Worm (Caenorhabditis elegans) whole organism, L4 larva: ENCODE results near the gene spat-1.

Experiments
- F37D6.2 ChIP-seq: sonication (generic microtip); optimal IDR thresholded peaks from 2 replicates; lab custom pipeline; 2016; ENCODE audit warnings: mild to moderate bottlenecking, missing genetic modification characterization, missing compliant biosample characterization
- T20F7.1 ChIP-seq: fragments of 200-800 bp; sonication (Bioruptor generic); optimal IDR thresholded peaks from 2 replicates; lab custom pipeline; 2018; ENCODE audit warnings: mild to moderate bottlenecking, missing genetic modification characterization, missing compliant biosample characterization
- Y105C5A.15 ChIP-seq: fragments of 200-800 bp; sonication (Bioruptor generic); IDR thresholded peaks from 2 replicates; pipeline ENCODE4 v1.3.6; 2022; ENCODE audit warnings: missing genetic modification characterization, missing compliant biosample characterization
- Y48G9A.11 ChIP-seq: fragments of 200-800 bp; sonication (Bioruptor generic); IDR thresholded peaks from 2 replicates; pipeline ENCODE4 v1.3.6; 2022; ENCODE audit warnings: missing genetic modification reagents, missing genetic modification characterization, missing compliant biosample characterization
- Y5F2A.4 ChIP-seq: fragments of 200-800 bp; sonication (Bioruptor generic); optimal IDR thresholded peaks from 2 replicates; lab custom pipeline; 2018; ENCODE audit warnings: mild to moderate bottlenecking, missing genetic modification characterization, missing compliant biosample characterization
- ZK337.2 ChIP-seq: fragments of 200-800 bp; sonication (Bioruptor generic); IDR thresholded peaks from 2 replicates; pipeline ENCODE4 v1.3.6; 2022; ENCODE audit warnings: missing genetic modification reagents, missing genetic modification characterization, missing compliant biosample characterization
- aha-1 ChIP-seq: fragments of 150-350 bp; peaks from one replicate; lab custom pipeline; 2014; ENCODE audit warnings: missing biosample characterization, missing genetic modification characterization
- arid-1 ChIP-seq: fragments of 200-800 bp; sonication (Bioruptor generic); conservative IDR thresholded peaks from 2 replicates; pipeline ENCODE4 v1.3.6; 2022; ENCODE audit warnings: missing genetic modification reagents, missing genetic modification characterization, missing compliant biosample characterization
- attf-4 ChIP-seq: sonication (generic microtip); optimal IDR thresholded peaks from 3 replicates; lab custom pipeline; 2017; ENCODE audit warnings: missing biosample characterization, missing genetic modification characterization
- ceh-20 ChIP-seq: fragments of 200-800 bp; sonication (Bioruptor generic); IDR thresholded peaks from 2 replicates; pipeline ENCODE4 v1.3.6; 2022; ENCODE audit warnings: missing genetic modification reagents, missing genetic modification characterization, missing compliant biosample characterization
- ceh-44 ChIP-seq: fragments of 200-800 bp; sonication (Bioruptor generic); IDR thresholded peaks from 2 replicates; pipeline ENCODE4 v1.3.6; 2022; ENCODE audit warnings: missing genetic modification reagents, missing genetic modification characterization, missing compliant biosample characterization
- ceh-82 ChIP-seq: sonication (generic microtip); optimal IDR thresholded peaks from 2 replicates; lab custom pipeline; 2017; ENCODE audit warnings: missing biosample characterization, missing genetic modification characterization
- ces-1 ChIP-seq: fragments of 150-350 bp; sonication (generic microtip); optimal IDR thresholded peaks from 4 replicates; lab custom pipeline; 2014; ENCODE audit warnings: missing biosample characterization, missing genetic modification reagents, missing genetic modification characterization
- cey-2 ChIP-seq: sonication (generic microtip); optimal IDR thresholded peaks from 3 replicates; lab custom pipeline; 2017; ENCODE audit warnings: missing genetic modification characterization, mild to moderate bottlenecking, missing compliant biosample characterization, antibody characterized with exemption, borderline replicate concordance; ENCODE audit not compliant: insufficient read depth
- daf-16 ChIP-seq, 3 experiments: sonication (generic microtip); optimal IDR thresholded peaks; 2 replicates each; lab custom pipeline; 2016 to 2017; ENCODE audit warnings: missing genetic modification characterization in 3 of 3, missing genetic modification reagents in 3 of 3, mild to moderate bottlenecking in 2 of 3, missing compliant biosample characterization in 2 of 3, missing biosample characterization in 1 of 3, moderate library complexity in 1 of 3
- daf-19 ChIP-seq: fragments of 200-800 bp; sonication (Bioruptor generic); conservative IDR thresholded peaks from 2 replicates; pipeline ENCODE4 v1.3.6; 2022; ENCODE audit warnings: missing genetic modification characterization, missing compliant biosample characterization
- dmd-6 ChIP-seq: fragments of 200-800 bp; sonication (Bioruptor generic); IDR thresholded peaks from 2 replicates; pipeline ENCODE4 v1.3.6; 2022; ENCODE audit warnings: missing genetic modification reagents, missing genetic modification characterization, missing compliant biosample characterization
- dmd-9 ChIP-seq: fragments of 200-800 bp; sonication (Bioruptor generic); IDR thresholded peaks from 2 replicates; pipeline ENCODE4 v1.3.6; 2022; ENCODE audit warnings: missing genetic modification reagents, missing genetic modification characterization, missing compliant biosample characterization
- dpl-1 ChIP-seq: fragments of 150-350 bp; optimal IDR thresholded peaks from 2 replicates; lab custom pipeline; 2014; ENCODE audit warnings: missing biosample characterization, missing genetic modification reagents, missing genetic modification characterization
- dve-1 ChIP-seq: sonication (generic microtip); optimal IDR thresholded peaks from 2 replicates; lab custom pipeline; 2017; ENCODE audit warnings: antibody characterized with exemption, mild to moderate bottlenecking, missing genetic modification characterization, missing compliant biosample characterization; ENCODE audit not compliant: insufficient read depth
- egl-27 ChIP-seq: sonication (generic microtip); optimal IDR thresholded peaks from 3 replicates; lab custom pipeline; 2017; ENCODE audit warnings: missing biosample characterization, missing genetic modification reagents, missing genetic modification characterization
- hlh-11 ChIP-seq: fragments of 200-800 bp; sonication (Bioruptor generic); optimal IDR thresholded peaks from 2 replicates; lab custom pipeline; 2018; ENCODE audit warnings: mild to moderate bottlenecking, missing genetic modification characterization, missing compliant biosample characterization
- hlh-30 ChIP-seq: sonication (generic microtip); optimal IDR thresholded peaks from 2 replicates; lab custom pipeline; 2017; ENCODE audit warnings: antibody characterized with exemption, mild to moderate bottlenecking, missing genetic modification characterization, missing compliant biosample characterization; ENCODE audit not compliant: insufficient read depth
- hmg-1.1 ChIP-seq: fragments of 200-800 bp; sonication (Bioruptor generic); IDR thresholded peaks from 2 replicates; pipeline ENCODE4 v1.3.6; 2022; ENCODE audit warnings: missing genetic modification reagents, missing genetic modification characterization, missing compliant biosample characterization
- lin-1 ChIP-seq: fragments of 200-800 bp; sonication (Bioruptor generic); IDR thresholded peaks from 2 replicates; pipeline ENCODE4 v1.3.6; 2022; ENCODE audit warnings: missing genetic modification reagents, missing genetic modification characterization, missing compliant biosample characterization
- lin-13 ChIP-seq: fragments of 150-350 bp; optimal IDR thresholded peaks from 2 replicates; lab custom pipeline; 2014; ENCODE audit warnings: missing biosample characterization, missing genetic modification reagents, missing genetic modification characterization
- lin-29 ChIP-seq: fragments of 200-800 bp; sonication (Bioruptor generic); IDR thresholded peaks from 2 replicates; pipeline ENCODE4 v1.3.6; 2022; ENCODE audit warnings: missing genetic modification reagents, missing genetic modification characterization, missing compliant biosample characterization
- lin-38 ChIP-seq: fragments of 200-800 bp; sonication (Bioruptor generic); IDR thresholded peaks from 2 replicates; pipeline ENCODE4 v1.3.6; 2022; ENCODE audit warnings: missing genetic modification reagents, missing genetic modification characterization, missing compliant biosample characterization
- lin-39 ChIP-seq: fragments of 150-350 bp; optimal IDR thresholded peaks from 2 replicates; lab custom pipeline; 2014; ENCODE audit warnings: missing biosample characterization, missing genetic modification reagents, missing genetic modification characterization
- lir-3 ChIP-seq: sonication (generic microtip); optimal IDR thresholded peaks from 2 replicates; lab custom pipeline; 2016; ENCODE audit warnings: mild to moderate bottlenecking, missing genetic modification characterization, missing compliant biosample characterization
- mdl-1 ChIP-seq, 2 experiments: fragments of 150-350 bp in 1 of 2; sonication (generic microtip) in 1 of 2; optimal IDR thresholded peaks; 2 replicates each; lab custom pipeline; 2014 to 2017; ENCODE audit warnings: missing biosample characterization in 2 of 2, missing genetic modification characterization in 2 of 2
- mep-1 ChIP-seq: fragments of 150-350 bp; sonication (generic microtip); optimal IDR thresholded peaks from 3 replicates; lab custom pipeline; 2014; ENCODE audit warnings: missing biosample characterization, missing genetic modification characterization
- mxl-2 ChIP-seq: fragments of 200-800 bp; sonication (Bioruptor generic); conservative IDR thresholded peaks from 2 replicates; pipeline ENCODE4 v1.3.6; 2022; ENCODE audit warnings: missing genetic modification reagents, missing genetic modification characterization, missing compliant biosample characterization
- mxl-3 ChIP-seq: fragments of 200-800 bp; sonication (Bioruptor generic); optimal IDR thresholded peaks from 2 replicates; lab custom pipeline; 2018; ENCODE audit warnings: mild to moderate bottlenecking, missing genetic modification characterization, missing compliant biosample characterization
- nhr-102 ChIP-seq: sonication (generic microtip); optimal IDR thresholded peaks from 2 replicates; lab custom pipeline; 2016; ENCODE audit warnings: mild to moderate bottlenecking, missing genetic modification characterization, moderate library complexity, missing compliant biosample characterization
- nhr-111 ChIP-seq: fragments of 200-800 bp; sonication (Bioruptor generic); optimal IDR thresholded peaks from 2 replicates; lab custom pipeline; 2018; ENCODE audit warnings: mild to moderate bottlenecking, missing genetic modification characterization, missing compliant biosample characterization
- nhr-42 ChIP-seq: fragments of 200-800 bp; sonication (Bioruptor generic); IDR thresholded peaks from 2 replicates; pipeline ENCODE4 v1.3.6; 2022; ENCODE audit warnings: missing genetic modification characterization, missing compliant biosample characterization
- nhr-48 ChIP-seq: sonication (generic microtip); optimal IDR thresholded peaks from 2 replicates; lab custom pipeline; 2016; ENCODE audit warnings: mild to moderate bottlenecking, missing genetic modification characterization, missing compliant biosample characterization
- php-3 ChIP-seq: fragments of 200-800 bp; sonication (Bioruptor generic); IDR thresholded peaks from 2 replicates; pipeline ENCODE4 v1.3.6; 2022; ENCODE audit warnings: missing genetic modification reagents, missing genetic modification characterization, missing compliant biosample characterization
- pqm-1 ChIP-seq: sonication (generic microtip); optimal IDR thresholded peaks from 2 replicates; lab custom pipeline; 2017; ENCODE audit warnings: missing biosample characterization, missing genetic modification characterization
- rbr-2 ChIP-seq: sonication (generic microtip); optimal IDR thresholded peaks from 2 replicates; lab custom pipeline; 2016; ENCODE audit warnings: missing genotype, missing genetic modification characterization, missing compliant biosample characterization
- saeg-2 ChIP-seq: fragments of 200-800 bp; sonication (Bioruptor generic); IDR thresholded peaks from 2 replicates; pipeline ENCODE4 v1.3.6; 2022; ENCODE audit warnings: missing genetic modification reagents, missing genetic modification characterization, missing compliant biosample characterization
- skn-1 ChIP-seq: fragments of 150-350 bp; optimal IDR thresholded peaks from 2 replicates; lab custom pipeline; 2014; ENCODE audit warnings: missing biosample characterization, missing genetic modification characterization
- spr-1 ChIP-seq: sonication (generic microtip); optimal IDR thresholded peaks from 2 replicates; lab custom pipeline; 2016; ENCODE audit warnings: mild to moderate bottlenecking, missing genetic modification characterization, missing compliant biosample characterization
- tag-97 ChIP-seq: fragments of 200-800 bp; sonication (Bioruptor generic); IDR thresholded peaks from 2 replicates; pipeline ENCODE4 v1.3.6; 2022; ENCODE audit warnings: missing genetic modification characterization, missing compliant biosample characterization
- unc-130 ChIP-seq: sonication (generic microtip); optimal IDR thresholded peaks from 2 replicates; lab custom pipeline; 2016; ENCODE audit warnings: missing genetic modification reagents, missing genetic modification characterization, missing compliant biosample characterization
- vab-7 ChIP-seq: fragments of 200-800 bp; sonication (Bioruptor generic); IDR thresholded peaks from 2 replicates; pipeline ENCODE4 v1.3.6; 2022; ENCODE audit warnings: missing genetic modification reagents, missing genetic modification characterization, missing compliant biosample characterization
- zfp-2 ChIP-seq: sonication (generic microtip); optimal IDR thresholded peaks from 2 replicates; lab custom pipeline; 2016; ENCODE audit warnings: mild to moderate bottlenecking, missing genetic modification characterization, missing compliant biosample characterization
- zip-11 ChIP-seq: fragments of 200-800 bp; sonication (Bioruptor generic); IDR thresholded peaks from 2 replicates; pipeline ENCODE4 v1.3.6; 2022; ENCODE audit warnings: missing genetic modification characterization, missing compliant biosample characterization
- ztf-7 ChIP-seq: fragments of 150-350 bp; optimal IDR thresholded peaks from 2 replicates; lab custom pipeline; 2014; ENCODE audit warnings: missing biosample characterization, missing genetic modification characterization

The spat-1 gene

ce11 chrII:14528233-14528802 lies at the start of gene spat-1, which contains the start of gene F57C2.5 (continued):
- TF ChIP-seq zfp-2 (tag; lab: Kevin White, UChicago) = no peak
- TF ChIP-seq php-3 (GFP tag; lab: Robert Waterston, UW) = no peak
- TF ChIP-seq Y48G9A.11 (GFP tag; lab: Robert Waterston, UW) = no peak
- TF ChIP-seq dpl-1 (GFP tag; lab: Kevin White, UChicago) = peak; percentile 61
- no peak for TF ChIP-seq lin-29 (GFP tag; lab: Robert Waterston, UW)
- TF ChIP-seq ceh-44 = peak; percentile 59; the same call in 1 of the 2 replicates
- no peak for TF ChIP-seq mdl-1 (tag; optimal IDR thresholded peaks at IDR 0.05; lab: Kevin White, UChicago)
- TF ChIP-seq lir-3 (tag; lab: Kevin White, UChicago) = no peak
- no peak for TF ChIP-seq mxl-2 (GFP tag; lab: Robert Waterston, UW)
- TF ChIP-seq daf-19 (GFP tag; lab: Robert Waterston, UW) = no peak
- peak; percentile 53; the same call in 1 of the 2 replicates for TF ChIP-seq hmg-1.1
- TF ChIP-seq hlh-11 (tag; lab: Kevin White, UChicago) = peak; percentile 28
- no peak for TF ChIP-seq mxl-3 (GFP tag; lab: Kevin White, UChicago)
- TF ChIP-seq ceh-82 (tag; lab: Kevin White, UChicago) = no peak
- peak; percentile 26 for TF ChIP-seq hlh-30 (tag; lab: Kevin White, UChicago)
- TF ChIP-seq daf-16 (GFP tag; optimal IDR thresholded peaks at IDR 0.05; lab: Kevin White, UChicago) = no peak
- TF ChIP-seq daf-16 (tag; optimal IDR thresholded peaks at IDR 0.05; lab: Kevin White, UChicago) = peak; percentile 90
- TF ChIP-seq zip-11 (GFP tag; lab: Robert Waterston, UW) = no peak
- TF ChIP-seq dmd-9 = no peak
- TF ChIP-seq lin-13 = no peak
- TF ChIP-seq Y5F2A.4 (GFP tag; lab: Kevin White, UChicago) = no peak
- TF ChIP-seq lin-38 (GFP tag; lab: Robert Waterston, UW) = peak; percentile 54
- TF ChIP-seq dve-1 = peak; percentile 58
- TF ChIP-seq saeg-2 (GFP tag; lab: Robert Waterston, UW) = no peak
- peak; percentile 22 for TF ChIP-seq F37D6.2 (tag; lab: Kevin White, UChicago)
- TF ChIP-seq tag-97 (GFP tag; lab: Robert Waterston, UW) = no peak
- no peak for TF ChIP-seq lin-39 (tag; lab: Kevin White, UChicago)
- no peak for TF ChIP-seq nhr-111 (GFP tag; lab: Kevin White, UChicago)
- TF ChIP-seq mep-1 (tag; lab: Kevin White, UChicago) = peak; percentile 75
- no peak for TF ChIP-seq T20F7.1 (GFP tag; lab: Kevin White, UChicago)
- TF ChIP-seq lin-1 (GFP tag; lab: Robert Waterston, UW) = no peak
- no peak; the same call in 1 of the 2 replicates for TF ChIP-seq dmd-6 (GFP tag; lab: Robert Waterston, UW)
- no peak for TF ChIP-seq aha-1 (tag; lab: Kevin White, UChicago)
- TF ChIP-seq ceh-20 (GFP tag; lab: Robert Waterston, UW) = 0 out of 2 replicates have a peak, but pooled peaks have one; percentile 16
- TF ChIP-seq nhr-102 (tag; lab: Kevin White, UChicago) = no peak
- TF ChIP-seq nhr-42 (GFP tag; lab: Robert Waterston, UW) = no peak
- no peak for TF ChIP-seq skn-1 (tag; lab: Kevin White, UChicago)
- peak; percentile 55 for TF ChIP-seq pqm-1 (tag; lab: Kevin White, UChicago)
- TF ChIP-seq attf-4 = no peak
- TF ChIP-seq arid-1 (GFP tag; lab: Robert Waterston, UW) = no peak
- no peak for TF ChIP-seq egl-27
- no peak for TF ChIP-seq cey-2 (tag; lab: Kevin White, UChicago)
- peak; percentile 59; the same call in 1 of the 2 replicates for TF ChIP-seq vab-7 (GFP tag; lab: Robert Waterston, UW)
- TF ChIP-seq unc-130 = peak; percentile 88
- TF ChIP-seq Y105C5A.15 (GFP tag; lab: Robert Waterston, UW) = no peak
- TF ChIP-seq nhr-48 = no peak
- peak; percentile 36 for TF ChIP-seq spr-1 (tag; lab: Kevin White, UChicago)
- TF ChIP-seq ces-1 (GFP tag; lab: Kevin White, UChicago) = no peak
- TF ChIP-seq rbr-2 (tag; lab: Kevin White, UChicago) = peak; percentile 63
- no peak for TF ChIP-seq ZK337.2 (GFP tag; lab: Robert Waterston, UW)
- TF ChIP-seq ztf-7 = peak; percentile 29
